Worm (Caenorhabditis elegans): ENCODE measurements around the gene his-48.

The his-48 gene

ce11 chrIV:11350809-11351208 lies 26.3 kb downstream of the his-48 start:
- TF ChIP-seq alr-1 (tag; optimal IDR thresholded peaks at IDR 0.05) (no peak), unc-55 (GFP tag; optimal IDR thresholded peaks at IDR 0.05) (no peak), C34F6.9 (tag; optimal IDR thresholded peaks at IDR 0.05) (peak; percentile 38), elt-1 (tag; optimal IDR thresholded peaks at IDR 0.05) (no peak), F13H6.1 (tag; optimal IDR thresholded peaks at IDR 0.05) (peak; percentile 62), nhr-237 (tag; optimal IDR thresholded peaks at IDR 0.05) (no peak), nhr-12 (tag; optimal IDR thresholded peaks at IDR 0.05) (no peak), nhr-25 (tag; optimal IDR thresholded peaks at IDR 0.05) (no peak), dmd-4 (tag; optimal IDR thresholded peaks at IDR 0.05) (no peak), fos-1 (tag; optimal IDR thresholded peaks at IDR 0.05) (no peak), mdl-1 (tag; optimal IDR thresholded peaks at IDR 0.05) (no peak), lin-39 (tag; optimal IDR thresholded peaks at IDR 0.05) (no peak), sma-9 (GFP tag; optimal IDR thresholded peaks at IDR 0.05) (peak; percentile 69), sma-9 (tag; optimal IDR thresholded peaks at IDR 0.05) (no peak), ama-1 (optimal IDR thresholded peaks at IDR 0.05) (no peak), ZK546.5 (tag; optimal IDR thresholded peaks at IDR 0.05) (no peak), peb-1 (tag; optimal IDR thresholded peaks at IDR 0.05) (no peak), mbf-1 (tag; optimal IDR thresholded peaks at IDR 0.05) (no peak), nhr-77 (tag; optimal IDR thresholded peaks at IDR 0.05) (no peak), nhr-6 (tag; optimal IDR thresholded peaks at IDR 0.05) (no peak), ztf-1 (GFP tag; conservative IDR thresholded peaks at IDR 0.05) (no peak), ceh-16 (tag; optimal IDR thresholded peaks at IDR 0.05) (no peak), blmp-1 (tag; optimal IDR thresholded peaks at IDR 0.05; ENCODE audit: insufficient read depth) (no peak), ceh-82 (tag; optimal IDR thresholded peaks at IDR 0.05) (no peak), sem-4 (tag; optimal IDR thresholded peaks at IDR 0.05) (no peak), nhr-21 (tag; optimal IDR thresholded peaks at IDR 0.05) (no peak), Y55F3AM.14 (GFP tag; optimal IDR thresholded peaks at IDR 0.05) (no peak), zag-1 (tag; optimal IDR thresholded peaks at IDR 0.05) (no peak), crh-2 (tag; optimal IDR thresholded peaks at IDR 0.05) (no peak), lsy-2 (tag; optimal IDR thresholded peaks at IDR 0.05) (peak in 1 of 2 experiments; percentile 7), lin-11 (tag; optimal IDR thresholded peaks at IDR 0.05) (no peak), mab-5 (tag; optimal IDR thresholded peaks at IDR 0.05) (peak; percentile 42), snpc-4 (tag; optimal IDR thresholded peaks at IDR 0.05) (no peak), nhr-10 (tag; optimal IDR thresholded peaks at IDR 0.05) (no peak), nhr-129 (tag; optimal IDR thresholded peaks at IDR 0.05) (peak; percentile 34), unc-39 (tag; optimal IDR thresholded peaks at IDR 0.05) (no peak), R02D3.7 (tag; optimal IDR thresholded peaks at IDR 0.05) (no peak), unc-62 (GFP tag; optimal IDR thresholded peaks at IDR 0.05) (no peak), skn-1 (tag; optimal IDR thresholded peaks at IDR 0.05) (no peak)

- TF ChIP-seq ztf-11 (tag; optimal IDR thresholded peaks at IDR 0.05) (no peak), alr-1 (tag; optimal IDR thresholded peaks at IDR 0.05) (no peak), dmd-4 (tag; optimal IDR thresholded peaks at IDR 0.05) (no peak), mbf-1 (tag; optimal IDR thresholded peaks at IDR 0.05) (no peak), unc-39 (tag; optimal IDR thresholded peaks at IDR 0.05) (no peak), peb-1 (tag; optimal IDR thresholded peaks at IDR 0.05) (no peak), mdl-1 (tag; optimal IDR thresholded peaks at IDR 0.05) (no peak), zag-1 (tag; optimal IDR thresholded peaks at IDR 0.05) (no peak), ztf-1 (GFP tag; conservative IDR thresholded peaks at IDR 0.05) (no peak), lsy-2 (tag; optimal IDR thresholded peaks at IDR 0.05) (no peak), lin-39 (tag; optimal IDR thresholded peaks at IDR 0.05) (no peak), ZK546.5 (tag; optimal IDR thresholded peaks at IDR 0.05) (no peak), F13H6.1 (tag; optimal IDR thresholded peaks at IDR 0.05) (no peak), skn-1 (tag; optimal IDR thresholded peaks at IDR 0.05) (no peak), lin-11 (tag; optimal IDR thresholded peaks at IDR 0.05) (no peak), blmp-1 (tag; optimal IDR thresholded peaks at IDR 0.05; ENCODE audit: insufficient read depth) (no peak), nhr-21 (tag; optimal IDR thresholded peaks at IDR 0.05) (no peak), ama-1 (optimal IDR thresholded peaks at IDR 0.05) (no peak), sma-3 (GFP tag; optimal IDR thresholded peaks at IDR 0.05) (no peak)
Observed at ce11 chrIV:11351563-11351962, 27.0 kb downstream of the his-48 start.

DNA sequence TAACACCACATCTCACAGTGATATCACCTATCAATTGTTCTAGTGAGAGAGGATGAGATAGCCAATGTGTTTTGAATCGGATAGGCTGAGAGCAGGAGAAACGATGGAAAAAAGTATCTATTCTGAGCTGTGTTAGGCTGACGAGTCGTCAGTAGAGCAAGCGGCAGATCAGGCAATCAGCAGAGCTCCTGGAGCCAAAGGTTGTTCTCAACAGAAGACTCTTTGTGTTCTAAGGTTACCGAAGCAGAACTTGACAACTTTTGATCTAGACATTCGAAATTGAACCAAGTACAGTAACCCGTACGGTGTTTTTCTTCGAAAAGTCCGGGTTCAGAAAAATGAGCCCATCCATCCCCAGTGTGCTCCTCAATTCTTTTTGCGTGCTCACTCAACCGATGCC lies 28.2 kb downstream of the his-48 start:
- TF ChIP-seq nhr-129 (tag; optimal IDR thresholded peaks at IDR 0.05) = peak; percentile 12
- TF ChIP-seq crh-2 (tag; optimal IDR thresholded peaks at IDR 0.05) = no peak
- peak; percentile 8 for TF ChIP-seq F13H6.1 (tag; optimal IDR thresholded peaks at IDR 0.05)
- no peak for TF ChIP-seq gmeb-1 (tag; optimal IDR thresholded peaks at IDR 0.05)
